Worm (Caenorhabditis elegans) whole organism, young adult: Measurements from ENCODE around the gene srh-174.

ENCODE experiments used
- B0336.3 ChIP-seq: fragments of 200-800 bp; sonication (Bioruptor generic); IDR thresholded peaks from 2 replicates; pipeline ENCODE4 v1.3.6; 2022; ENCODE audit warnings: missing genetic modification characterization, missing compliant biosample characterization
- C17E4.6 ChIP-seq: fragments of 200-800 bp; sonication (Bioruptor generic); IDR thresholded peaks from 2 replicates; pipeline ENCODE4 v1.3.6; 2022; ENCODE audit warnings: missing genetic modification reagents, missing genetic modification characterization, missing compliant biosample characterization
- F39B2.1 ChIP-seq: fragments of 200-800 bp; sonication (Bioruptor generic); IDR thresholded peaks from 2 replicates; pipeline ENCODE4 v1.3.6; 2022; ENCODE audit warnings: missing genetic modification reagents, missing genetic modification characterization, missing compliant biosample characterization
- F49E8.2 ChIP-seq: sonication (generic microtip); optimal IDR thresholded peaks from 3 replicates; lab custom pipeline; 2017; ENCODE audit warnings: missing genetic modification characterization, mild to moderate bottlenecking, missing compliant biosample characterization, antibody characterized with exemption, moderate library complexity; ENCODE audit not compliant: insufficient read depth
- Y53F4B.3 ChIP-seq: fragments of 200-800 bp; sonication (Bioruptor generic); IDR thresholded peaks from 2 replicates; pipeline ENCODE4 v1.3.6; 2022; ENCODE audit warnings: missing genetic modification reagents, missing genetic modification characterization, missing compliant biosample characterization
- akir-1 ChIP-seq: fragments of 200-800 bp; sonication (Bioruptor generic); optimal IDR thresholded peaks from 2 replicates; lab custom pipeline; 2018; ENCODE audit warnings: mild to moderate bottlenecking, missing genetic modification characterization, moderate library complexity, missing compliant biosample characterization
- ama-1 ChIP-seq, 3 experiments: fragments of 150-350 bp in 1 of 3; sonication (generic microtip) in 2 of 3; optimal IDR thresholded peaks; 2 replicates each; lab custom pipeline; 2014 to 2018; ENCODE audit warnings: missing biosample characterization in 2 of 3, missing genetic modification characterization in 2 of 3, missing genetic modification reagents in 2 of 3
- attf-6 ChIP-seq: fragments of 200-800 bp; sonication (Bioruptor generic); IDR thresholded peaks from 2 replicates; pipeline ENCODE4 v1.3.6; 2022; ENCODE audit warnings: missing genetic modification reagents, missing genetic modification characterization, missing compliant biosample characterization
- bed-1 ChIP-seq: fragments of 200-800 bp; sonication (Bioruptor generic); IDR thresholded peaks from 2 replicates; pipeline ENCODE4 v1.3.6; 2022; ENCODE audit warnings: missing genetic modification reagents, missing genetic modification characterization, missing compliant biosample characterization
- cebp-1 ChIP-seq, 2 experiments: fragments of 200-800 bp in 1 of 2; sonication (Bioruptor generic) in 1 of 2; sonication (generic microtip) in 1 of 2; IDR thresholded peaks in 1 of 2; optimal IDR thresholded peaks in 1 of 2; 2 replicates each; pipeline versions ENCODE4 v1.3.6 to Lab custom; 2017 to 2022; ENCODE audit warnings: missing compliant biosample characterization in 2 of 2, missing genetic modification characterization in 2 of 2, mild to moderate bottlenecking in 1 of 2, missing genetic modification reagents in 1 of 2, moderate library complexity in 1 of 2
- ceh-79 ChIP-seq: sonication (generic microtip); optimal IDR thresholded peaks from 2 replicates; lab custom pipeline; 2017; ENCODE audit warnings: mild to moderate bottlenecking, missing genetic modification characterization, missing compliant biosample characterization
- chd-7 ChIP-seq: sonication (generic microtip); optimal IDR thresholded peaks from 2 replicates; lab custom pipeline; 2016; ENCODE audit warnings: mild to moderate bottlenecking, missing genetic modification characterization, moderate library complexity, missing compliant biosample characterization
- die-1 ChIP-seq: sonication (generic microtip); optimal IDR thresholded peaks from 2 replicates; lab custom pipeline; 2016; ENCODE audit warnings: missing genotype, mild to moderate bottlenecking, missing genetic modification characterization, missing compliant biosample characterization
- egl-44 ChIP-seq: fragments of 200-800 bp; sonication (Bioruptor generic); IDR thresholded peaks from 2 replicates; pipeline ENCODE4 v1.3.6; 2022; ENCODE audit warnings: missing genetic modification reagents, missing genetic modification characterization, missing compliant biosample characterization
- egrh-3 ChIP-seq: fragments of 200-800 bp; sonication (Bioruptor generic); IDR thresholded peaks from 2 replicates; pipeline ENCODE4 v1.3.6; 2022; ENCODE audit warnings: missing genetic modification reagents, missing genetic modification characterization, missing compliant biosample characterization
- fkh-3 ChIP-seq: sonication (generic microtip); optimal IDR thresholded peaks from 2 replicates; lab custom pipeline; 2016; ENCODE audit warnings: mild to moderate bottlenecking, missing genetic modification characterization, missing compliant biosample characterization
- hlh-12 ChIP-seq: sonication (generic microtip); optimal IDR thresholded peaks from 2 replicates; lab custom pipeline; 2016; ENCODE audit warnings: missing genetic modification characterization, missing compliant biosample characterization
- lin-40 ChIP-seq: sonication (generic microtip); optimal IDR thresholded peaks from 2 replicates; lab custom pipeline; 2016; ENCODE audit warnings: missing genetic modification characterization, mild to moderate bottlenecking, missing compliant biosample characterization, missing genotype, missing genetic modification reagents
- lsy-27 ChIP-seq: sonication (generic microtip); optimal IDR thresholded peaks from 2 replicates; lab custom pipeline; 2017; ENCODE audit warnings: missing genetic modification characterization, mild to moderate bottlenecking, missing compliant biosample characterization, antibody characterized with exemption, missing genotype, borderline replicate concordance; ENCODE audit not compliant: insufficient read depth
- madf-3 ChIP-seq: fragments of 200-800 bp; sonication (Bioruptor generic); IDR thresholded peaks from 2 replicates; pipeline ENCODE4 v1.3.6; 2022; ENCODE audit warnings: missing genetic modification reagents, missing genetic modification characterization, missing compliant biosample characterization
- mel-28 ChIP-seq: sonication (generic microtip); optimal IDR thresholded peaks from 2 replicates; lab custom pipeline; 2016; ENCODE audit warnings: borderline replicate concordance, mild to moderate bottlenecking, missing genetic modification characterization, missing compliant biosample characterization
- nfyb-1 ChIP-seq: fragments of 200-800 bp; sonication (Bioruptor generic); IDR thresholded peaks from 2 replicates; pipeline ENCODE4 v1.3.6; 2022; ENCODE audit warnings: missing genetic modification reagents, missing genetic modification characterization, missing compliant biosample characterization
- nhr-120 ChIP-seq: fragments of 200-800 bp; sonication (Bioruptor generic); IDR thresholded peaks from 2 replicates; pipeline ENCODE4 v1.3.6; 2022; ENCODE audit warnings: missing genetic modification characterization, missing compliant biosample characterization
- rcor-1 ChIP-seq: fragments of 200-800 bp; sonication (Bioruptor generic); IDR thresholded peaks from 2 replicates; pipeline ENCODE4 v1.3.6; 2022; ENCODE audit warnings: missing genetic modification reagents, missing genetic modification characterization, missing compliant biosample characterization
- sea-2 ChIP-seq: fragments of 200-800 bp; sonication (Bioruptor generic); IDR thresholded peaks from 2 replicates; pipeline ENCODE4 v1.3.6; 2022; ENCODE audit warnings: missing genetic modification characterization, missing compliant biosample characterization
- snpc-1.1 ChIP-seq: sonication (generic microtip); optimal IDR thresholded peaks from 2 replicates; lab custom pipeline; 2017; ENCODE audit warnings: missing genetic modification characterization, mild to moderate bottlenecking, missing compliant biosample characterization, antibody characterized with exemption, moderate library complexity, missing genotype, missing genetic modification reagents; ENCODE audit not compliant: insufficient read depth
- snpc-4 ChIP-seq, 5 experiments: fragments of 150-350 bp in 1 of 5; sonication (generic microtip) in 4 of 5; optimal IDR thresholded peaks; 2 replicates each; lab custom pipeline; 2014 to 2018; ENCODE audit warnings: missing genetic modification characterization in 5 of 5, missing biosample characterization in 3 of 5, antibody characterized with exemption in 2 of 5, mild to moderate bottlenecking in 2 of 5, missing compliant biosample characterization in 2 of 5, missing genotype in 2 of 5, moderate library complexity in 2 of 5, missing genetic modification reagents in 1 of 5
- sptf-2 ChIP-seq: fragments of 200-800 bp; sonication (Bioruptor generic); optimal IDR thresholded peaks from 2 replicates; lab custom pipeline; 2018; ENCODE audit warnings: mild to moderate bottlenecking, missing genetic modification characterization, missing compliant biosample characterization
- tbp1 ChIP-seq: fragments of 200-800 bp; sonication (Bioruptor generic); optimal IDR thresholded peaks from 2 replicates; lab custom pipeline; 2018; ENCODE audit warnings: mild to moderate bottlenecking, missing genetic modification characterization, missing compliant biosample characterization
- tbx-9 ChIP-seq: sonication (generic microtip); optimal IDR thresholded peaks from 2 replicates; lab custom pipeline; 2016; ENCODE audit warnings: borderline replicate concordance, missing genetic modification characterization, inconsistent platforms, missing compliant biosample characterization
- unc-130 ChIP-seq: sonication (generic microtip); optimal IDR thresholded peaks from 2 replicates; lab custom pipeline; 2016; ENCODE audit warnings: missing genetic modification reagents, missing genetic modification characterization, missing compliant biosample characterization
- ztf-3 ChIP-seq: fragments of 200-800 bp; sonication (Bioruptor generic); optimal IDR thresholded peaks from 2 replicates; lab custom pipeline; 2018; ENCODE audit warnings: mild to moderate bottlenecking, missing genetic modification characterization, missing compliant biosample characterization

The srh-174 gene

DNA sequence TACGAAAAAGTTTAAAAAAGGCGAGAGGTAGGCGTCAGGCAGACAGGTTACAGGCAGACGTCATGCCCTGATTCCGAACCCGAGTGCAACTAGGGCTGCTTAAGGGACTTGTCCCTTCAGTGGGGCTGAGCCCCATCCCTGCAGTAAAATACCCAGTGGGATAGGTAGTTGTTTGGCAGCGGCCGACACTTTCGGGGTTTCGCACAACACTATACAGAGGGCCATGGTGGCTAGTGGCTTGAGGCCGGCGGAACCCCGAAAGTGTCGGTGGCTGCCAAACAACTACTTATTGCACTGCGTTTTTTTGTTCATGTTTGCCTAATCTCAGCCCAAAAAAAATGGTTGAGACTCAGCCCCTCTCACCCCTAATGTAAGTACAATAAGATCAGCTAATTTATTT is 37.0 kb downstream of the srh-174 start:
- TF ChIP-seq akir-1 (GFP tag; lab: Kevin White, UChicago) (no peak), hlh-12 (tag; lab: Kevin White, UChicago) (no peak), attf-6 (GFP tag; lab: Robert Waterston, UW) (0 out of 2 replicates have a peak, but pooled peaks have one; percentile 24), ama-1 (optimal IDR thresholded peaks at IDR 0.05; lab: Kevin White, UChicago) (no peak), ama-1 (GFP tag; optimal IDR thresholded peaks at IDR 0.05; lab: Kevin White, UChicago) (no peak), C17E4.6 (GFP tag; lab: Robert Waterston, UW) (no peak), chd-7 (no peak), snpc-4 (GFP tag; optimal IDR thresholded peaks at IDR 0.05; lab: Kevin White, UChicago) (no peak), snpc-4 (tag; optimal IDR thresholded peaks at IDR 0.05; lab: Kevin White, UChicago) (peak in 2 of 4 experiments; percentile 69 to 77), snpc-1.1 (peak; percentile 6)

DNA sequence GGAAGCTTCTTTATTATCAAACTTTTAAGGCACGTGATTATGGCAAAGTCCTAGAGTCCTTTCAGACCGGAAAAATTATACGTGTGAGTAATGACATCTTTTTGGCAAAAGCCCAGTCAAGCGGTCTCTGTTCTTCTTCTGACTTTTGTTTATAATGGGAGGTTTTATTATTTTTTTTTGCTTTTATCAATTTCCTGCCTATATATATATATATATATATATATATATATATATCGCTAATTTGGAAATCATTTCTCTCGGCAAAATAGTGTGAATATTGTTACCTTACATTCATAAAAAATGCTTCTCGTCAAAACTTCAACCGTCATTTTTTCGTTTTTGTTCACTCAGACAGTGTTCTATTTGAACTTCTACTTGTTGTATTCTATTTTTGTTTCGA is 39.1 kb downstream of the srh-174 start, which contains the start of gene srbc-62:
TSS of gene srbc-62 (plus strand) at position 301 of the 400 bp plus-strand sequence.
- no peak for TF ChIP-seq F39B2.1 (GFP tag; lab: Robert Waterston, UW)
- no peak for TF ChIP-seq bed-1 (GFP tag; lab: Robert Waterston, UW)
- no peak for TF ChIP-seq lin-40 (tag; lab: Kevin White, UChicago)
- no peak for TF ChIP-seq egl-44 (GFP tag; lab: Robert Waterston, UW)
- no peak for TF ChIP-seq die-1 (tag; lab: Kevin White, UChicago)
- TF ChIP-seq egrh-3 (GFP tag; lab: Robert Waterston, UW), result no peak
- TF ChIP-seq unc-130 (GFP tag; lab: Kevin White, UChicago), result no peak
- TF ChIP-seq lsy-27, result no peak
- TF ChIP-seq tbx-9 (tag; lab: Kevin White, UChicago), result no peak
- no peak for TF ChIP-seq B0336.3
- TF ChIP-seq nhr-120, result no peak
- TF ChIP-seq mel-28 (tag; lab: Kevin White, UChicago), result no peak
- TF ChIP-seq Y53F4B.3 (GFP tag; lab: Robert Waterston, UW), result no peak
- TF ChIP-seq fkh-3 (tag; lab: Kevin White, UChicago), result no peak
- no peak for TF ChIP-seq F49E8.2 (tag; lab: Kevin White, UChicago)
- TF ChIP-seq nfyb-1, result no peak

DNA sequence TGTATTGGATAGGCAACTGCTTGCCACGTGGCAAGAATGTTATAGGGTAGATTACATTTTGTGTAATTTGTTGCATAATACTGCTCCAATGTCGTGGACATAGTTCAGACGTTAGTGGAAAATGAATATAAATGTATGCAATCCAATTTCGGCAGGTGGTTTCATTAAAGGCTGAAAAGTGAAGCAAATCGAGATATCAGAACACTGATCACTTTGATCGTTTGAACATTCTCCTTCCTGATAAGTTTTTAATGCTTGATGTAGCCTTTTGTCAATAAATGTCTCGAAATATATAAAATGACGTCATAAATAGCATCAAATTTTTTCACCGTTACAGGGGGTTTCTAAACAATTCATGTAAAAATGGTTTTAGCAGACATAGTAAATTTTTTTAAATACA is 41.8 kb downstream of the srh-174 start, which contains the start of gene srh-109:
TSS of gene srh-109 (minus strand) at position 101 of the 400 bp plus-strand sequence.
- no peak for TF ChIP-seq cebp-1 (GFP tag; IDR thresholded peaks at IDR 0.05; lab: Robert Waterston, UW)
- TF ChIP-seq cebp-1 (tag; optimal IDR thresholded peaks at IDR 0.05; lab: Kevin White, UChicago), result no peak
- no peak for TF ChIP-seq egl-44 (GFP tag; lab: Robert Waterston, UW)
- no peak for TF ChIP-seq nfyb-1
- no peak for TF ChIP-seq ztf-3 (GFP tag; lab: Kevin White, UChicago)

DNA sequence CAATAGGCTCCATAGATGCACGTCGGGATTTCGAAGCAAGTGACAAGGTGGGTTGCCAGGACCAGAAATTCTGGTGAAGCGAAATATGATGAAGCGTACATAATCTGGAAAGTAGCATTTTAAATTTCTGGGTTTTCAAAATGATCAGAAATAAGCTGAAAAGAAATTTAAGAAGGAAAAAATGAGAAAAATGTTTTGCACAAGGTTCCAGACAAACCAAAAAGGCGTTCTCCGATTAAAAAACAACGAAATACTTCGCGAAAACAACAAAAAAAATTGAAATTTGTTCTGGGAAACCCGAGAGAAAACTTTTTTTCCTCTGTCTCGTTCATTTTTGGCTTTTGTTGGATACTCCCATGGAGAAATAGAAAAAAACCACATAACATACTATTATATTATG is 44.7 kb downstream of the srh-174 start, which contains the start of gene srh-252:
TSS of gene srh-252 (minus strand) at position 101 of the 400 bp plus-strand sequence.
- TF ChIP-seq ceh-79 (no peak), sptf-2 (no peak), madf-3 (GFP tag; lab: Robert Waterston, UW) (no peak), sea-2 (GFP tag; lab: Robert Waterston, UW) (no peak), tbp1 (GFP tag; lab: Kevin White, UChicago) (no peak), rcor-1 (no peak), nfyb-1 (no peak)
- TF ChIP-seq, all 124 proteins: peak for 0
